Fruit fly (Drosophila melanogaster): ENCODE data around the gene AP-1gamma.

The AP-1gamma gene

dm6 chrX:9119671-9120364, 11.3 kb downstream of the AP-1gamma start (continued):
- peak; percentile 17 for TF ChIP-seq Hr3 (GFP tag; optimal IDR thresholded peaks at IDR 0.05)
- peak; percentile 19 for TF ChIP-seq Asciz (GFP tag; optimal IDR thresholded peaks at IDR 0.05)
- TF ChIP-seq CG3281 (GFP tag; optimal IDR thresholded peaks at IDR 0.05): peak; percentile 33
- TF ChIP-seq lilli (GFP tag; optimal IDR thresholded peaks at IDR 0.05): peak; percentile 1
- TF ChIP-seq Ets65A (GFP tag): peak; percentile 80
- peak; percentile 46 for TF ChIP-seq CoRest (tag; optimal IDR thresholded peaks at IDR 0.05)
- peak; percentile 31 for TF ChIP-seq ind (GFP tag; optimal IDR thresholded peaks at IDR 0.05)
- TF ChIP-seq chif (GFP tag; optimal IDR thresholded peaks at IDR 0.05): peak in 1 of 2 experiments; percentile 21
- peak; percentile 22 for TF ChIP-seq CG14710 (tag; optimal IDR thresholded peaks at IDR 0.05)
- TF ChIP-seq CG10979 (tag; optimal IDR thresholded peaks at IDR 0.05): peak; percentile 44
- TF ChIP-seq CG17361 (GFP tag; IDR thresholded peaks at IDR 0.05): peak; percentile 49; the same call in 2 of the 3 replicates
- peak; percentile 12 for TF ChIP-seq CG10147 (GFP tag; optimal IDR thresholded peaks at IDR 0.05)
- TF ChIP-seq Hsf (GFP tag; optimal IDR thresholded peaks at IDR 0.05): peak; percentile 7
- peak; percentile 37 for TF ChIP-seq CG7839 (tag; optimal IDR thresholded peaks at IDR 0.05)
- TF ChIP-seq Hmr (GFP tag; optimal IDR thresholded peaks at IDR 0.05): peak; percentile 24
- TF ChIP-seq CG14441 (GFP tag; IDR thresholded peaks at IDR 0.05): no peak
- TF ChIP-seq CG6854 (GFP tag; optimal IDR thresholded peaks at IDR 0.05): no peak
- peak; percentile 24 for TF ChIP-seq CG2712 (tag; optimal IDR thresholded peaks at IDR 0.05)
- peak; percentile 35; the same call in 1 of the 2 replicates for TF ChIP-seq CG31441 (GFP tag; IDR thresholded peaks at IDR 0.05)

- TF ChIP-seq trem (tag; optimal IDR thresholded peaks at IDR 0.05) (peak; percentile 1), row (GFP tag; IDR thresholded peaks at IDR 0.05) (peak; percentile 57), PHDP (tag; optimal IDR thresholded peaks at IDR 0.05) (peak; percentile 63), Ada2b (GFP tag; IDR thresholded peaks at IDR 0.05) (peak; percentile 46), jumu (GFP tag; optimal IDR thresholded peaks at IDR 0.05) (no peak), Dfd (GFP tag; optimal IDR thresholded peaks at IDR 0.05) (no peak), Oli (tag; optimal IDR thresholded peaks at IDR 0.05) (peak; percentile 53), Meics (GFP tag; optimal IDR thresholded peaks at IDR 0.05) (peak; percentile 60), usp (GFP tag; optimal IDR thresholded peaks at IDR 0.05) (no peak), CG18619 (GFP tag; optimal IDR thresholded peaks at IDR 0.05) (peak; percentile 5), Bteb2 (GFP tag; optimal IDR thresholded peaks at IDR 0.05) (peak; percentile 39), sens (GFP tag) (peak; percentile 89), CG7271 (tag; optimal IDR thresholded peaks at IDR 0.05) (no peak), CG15269 (tag; optimal IDR thresholded peaks at IDR 0.05) (peak; percentile 58), bsh (GFP tag; optimal IDR thresholded peaks at IDR 0.05) (peak in 1 of 2 experiments; percentile 62), phol (tag; optimal IDR thresholded peaks at IDR 0.05) (peak; percentile 54), Mad (GFP tag; optimal IDR thresholded peaks at IDR 0.05) (peak; percentile 12), tap (tag; optimal IDR thresholded peaks at IDR 0.05) (no peak), Adf1 (GFP tag; IDR thresholded peaks at IDR 0.05) (no peak), CG17361 (GFP tag; IDR thresholded peaks at IDR 0.05) (peak; percentile 23; the same call in 1 of the 3 replicates), CG13775 (GFP tag; optimal IDR thresholded peaks at IDR 0.05) (peak; percentile 12), Stat92E (GFP tag; optimal IDR thresholded peaks at IDR 0.05) (no peak), CG2202 (tag; optimal IDR thresholded peaks at IDR 0.05) (no peak), ttk (GFP tag; IDR thresholded peaks at IDR 0.05) (no peak), so (GFP tag; IDR thresholded peaks at IDR 0.05) (no peak), gcm (GFP tag; optimal IDR thresholded peaks at IDR 0.05) (peak; percentile 7), org-1 (GFP tag; optimal IDR thresholded peaks at IDR 0.05) (peak; percentile 37), CG6854 (GFP tag; optimal IDR thresholded peaks at IDR 0.05) (peak; percentile 18), Taf1 (GFP tag; IDR thresholded peaks at IDR 0.05) (peak; percentile 19; the same call in 1 of the 2 replicates), salm (tag; optimal IDR thresholded peaks at IDR 0.05) (no peak)
Measured at dm6 chrX:9120828-9121754, 12.6 kb downstream of the AP-1gamma start.
